Fruit fly (Drosophila melanogaster): ENCODE measurements around the gene CG43391.
A peak's percentile ranks its signal among the peaks of the same experiment; 100 is the strongest.

DNA sequence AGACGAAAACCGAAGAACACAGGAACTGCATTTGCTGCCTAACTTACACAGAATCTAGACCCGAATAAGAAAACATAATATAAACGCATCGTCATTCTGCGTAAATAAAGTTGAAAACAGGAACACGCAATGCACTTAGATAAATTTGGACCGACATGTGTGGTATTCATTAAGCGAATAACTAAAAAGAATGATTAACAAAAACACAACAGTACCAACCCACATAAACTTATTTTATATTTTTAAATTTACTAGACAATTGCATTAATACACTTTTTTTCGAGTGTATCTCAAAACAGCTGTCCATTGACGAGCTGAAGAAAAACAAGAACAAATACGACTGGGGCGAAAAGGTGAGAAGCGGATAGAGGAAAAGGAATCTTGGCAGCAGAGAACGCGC lies 26.5 kb downstream of the CG43391 start:
- TF ChIP-seq CG10348 (GFP tag; IDR thresholded peaks at IDR 0.05): no peak
- TF ChIP-seq EcR (GFP tag; optimal IDR thresholded peaks at IDR 0.05): no peak
- TF ChIP-seq CG8301 (tag; optimal IDR thresholded peaks at IDR 0.05): peak; percentile 68
- TF ChIP-seq CG34367 (tag; optimal IDR thresholded peaks at IDR 0.05): peak; percentile 54
- TF ChIP-seq CG4496 (GFP tag; IDR thresholded peaks at IDR 0.05): peak; percentile 61; the same call in 2 of the 3 replicates
- TF ChIP-seq Ets98B (GFP tag; IDR thresholded peaks at IDR 0.05): peak; percentile 53; the same call in 1 of the 2 replicates
- TF ChIP-seq fd96Ca (GFP tag; IDR thresholded peaks at IDR 0.05): no peak

Data from whole organism, pupa.